Fruit fly (Drosophila melanogaster) whole organism, wandering third instar larva: Measurements from ENCODE around the gene CG14234.

Experiments used
- Abd-B ChIP-seq: fragments of >200 bp; optimal IDR thresholded peaks from 2 replicates; lab custom pipeline; 2017; ENCODE audit warnings: missing biosample characterization, missing genetic modification characterization
- CG9705 ChIP-seq: fragments of 200-800 bp; sonication (Bioruptor generic); optimal IDR thresholded peaks from 2 replicates; lab custom pipeline; 2018; ENCODE audit warnings: missing biosample characterization, mild to moderate bottlenecking, missing genetic modification characterization
- Dfd ChIP-seq: fragments of >200 bp; optimal IDR thresholded peaks from 2 replicates; lab custom pipeline; 2017; ENCODE audit warnings: missing biosample characterization, missing genetic modification characterization
- OdsH ChIP-seq: fragments of 200-800 bp; sonication (Bioruptor generic); optimal IDR thresholded peaks from 2 replicates; lab custom pipeline; 2016; ENCODE audit warnings: missing biosample characterization, mild to moderate bottlenecking, missing genetic modification characterization
- Sp1 ChIP-seq: fragments of 200-800 bp; sonication (Bioruptor generic); optimal IDR thresholded peaks from 3 replicates; lab custom pipeline; 2019; ENCODE audit warnings: missing biosample characterization, mild to moderate bottlenecking, missing genetic modification characterization, moderate library complexity
- Vsx2 ChIP-seq: fragments of 200-300, 225-300 bp; sonication (Bioruptor generic); optimal IDR thresholded peaks from 2 replicates; lab custom pipeline; 2018; ENCODE audit warnings: missing biosample characterization, missing genetic modification characterization; ENCODE audit not compliant: partially characterized antibody
- br ChIP-seq: fragments of 200-800 bp; sonication (Bioruptor generic); optimal IDR thresholded peaks from 2 replicates; lab custom pipeline; 2016; ENCODE audit warnings: missing biosample characterization, missing genetic modification characterization
- foxo ChIP-seq, 2 experiments: fragments of 200-800 bp; sonication (Bioruptor generic); optimal IDR thresholded peaks; 2 replicates in 1 of 2; 3 replicates in 1 of 2; lab custom pipeline; 2016 to 2017; ENCODE audit warnings: missing biosample characterization in 2 of 2, missing genetic modification characterization in 2 of 2
- fru ChIP-seq: fragments of 200-800 bp; sonication (Bioruptor generic); optimal IDR thresholded peaks from 3 replicates; lab custom pipeline; 2016; ENCODE audit warnings: missing biosample characterization, mild to moderate bottlenecking, missing genetic modification characterization
- h ChIP-seq: fragments of 200-800 bp; sonication (Bioruptor generic); optimal IDR thresholded peaks from 3 replicates; lab custom pipeline; 2016; ENCODE audit warnings: missing biosample characterization, mild to moderate bottlenecking, missing genetic modification characterization
- pan ChIP-seq: fragments of >200 bp; optimal IDR thresholded peaks from 2 replicates; lab custom pipeline; 2017
- psq ChIP-seq: fragments of 200-800 bp; sonication (Bioruptor generic); optimal IDR thresholded peaks from 3 replicates; lab custom pipeline; 2017; ENCODE audit warnings: missing biosample characterization, mild to moderate bottlenecking, missing genetic modification characterization, moderate library complexity

dm6 chrX:19711936-19712335 is 23.4 kb upstream of the CG14234 start:
- no peak for TF ChIP-seq h (GFP tag; lab: Kevin White, UChicago)
- no peak for TF ChIP-seq psq (GFP tag; lab: Kevin White, UChicago)
- TF ChIP-seq foxo (GFP tag; optimal IDR thresholded peaks at IDR 0.05; lab: Kevin White, UChicago), result no peak
- no peak for TF ChIP-seq fru (GFP tag; lab: Kevin White, UChicago)
- no peak for TF ChIP-seq CG9705 (GFP tag; lab: Kevin White, UChicago)
- no peak for TF ChIP-seq Dfd (GFP tag; lab: Kevin White, UChicago)
- no peak for TF ChIP-seq pan (lab: Kevin White, UChicago)
- TF ChIP-seq br, result no peak
- no peak for TF ChIP-seq Vsx2
- TF ChIP-seq Abd-B, result no peak
- TF ChIP-seq Sp1 (GFP tag; lab: Kevin White, UChicago), result no peak
- TF ChIP-seq OdsH (GFP tag; lab: Kevin White, UChicago), result no peak
